Worm (Caenorhabditis elegans) whole organism, young adult: ENCODE measurements around the gene nhr-219.

Experiments
- B0261.1 ChIP-seq: sonication (generic microtip); optimal IDR thresholded peaks from 2 replicates; lab custom pipeline; 2016; ENCODE audit warnings: mild to moderate bottlenecking, missing genetic modification characterization, moderate library complexity, missing compliant biosample characterization
- C06A6.2 ChIP-seq: fragments of 200-800 bp; sonication (Bioruptor generic); conservative IDR thresholded peaks from 2 replicates; pipeline ENCODE4 v1.3.6; 2022; ENCODE audit warnings: missing genetic modification characterization, missing compliant biosample characterization
- F37B4.10 ChIP-seq: fragments of 200-800 bp; sonication (Bioruptor generic); IDR thresholded peaks from 2 replicates; pipeline ENCODE4 v1.3.6; 2022; ENCODE audit warnings: missing genetic modification characterization, missing compliant biosample characterization
- Y53F4B.3 ChIP-seq: fragments of 200-800 bp; sonication (Bioruptor generic); IDR thresholded peaks from 2 replicates; pipeline ENCODE4 v1.3.6; 2022; ENCODE audit warnings: missing genetic modification reagents, missing genetic modification characterization, missing compliant biosample characterization
- Y53G8AR.9 ChIP-seq: fragments of 200-800 bp; sonication (Bioruptor generic); conservative IDR thresholded peaks from 2 replicates; pipeline ENCODE4 v1.3.6; 2022; ENCODE audit warnings: missing genetic modification reagents, missing genetic modification characterization, missing compliant biosample characterization
- Y67H2A.10 ChIP-seq: fragments of 200-800 bp; sonication (Bioruptor generic); conservative IDR thresholded peaks from 2 replicates; pipeline ENCODE4 v1.3.6; 2022; ENCODE audit warnings: missing genetic modification reagents, missing genetic modification characterization, missing compliant biosample characterization
- ama-1 ChIP-seq, 3 experiments: fragments of 150-350 bp in 1 of 3; sonication (generic microtip) in 2 of 3; optimal IDR thresholded peaks; 2 replicates each; lab custom pipeline; 2014 to 2018; ENCODE audit warnings: missing biosample characterization in 2 of 3, missing genetic modification characterization in 2 of 3, missing genetic modification reagents in 2 of 3
- ceh-27 ChIP-seq: fragments of 200-800 bp; sonication (Bioruptor generic); optimal IDR thresholded peaks from 2 replicates; lab custom pipeline; 2018; ENCODE audit warnings: mild to moderate bottlenecking, missing genetic modification characterization, moderate library complexity, missing compliant biosample characterization
- ceh-40 ChIP-seq: fragments of 200-800 bp; sonication (Bioruptor generic); IDR thresholded peaks from 2 replicates; pipeline ENCODE4 v1.3.6; 2022; ENCODE audit warnings: missing genetic modification characterization, missing compliant biosample characterization
- ceh-58 ChIP-seq: fragments of 200-800 bp; sonication (Bioruptor generic); IDR thresholded peaks from 2 replicates; pipeline ENCODE4 v1.3.6; 2022; ENCODE audit warnings: missing genetic modification characterization, missing compliant biosample characterization
- chd-7 ChIP-seq: sonication (generic microtip); optimal IDR thresholded peaks from 2 replicates; lab custom pipeline; 2016; ENCODE audit warnings: mild to moderate bottlenecking, missing genetic modification characterization, moderate library complexity, missing compliant biosample characterization
- die-1 ChIP-seq: sonication (generic microtip); optimal IDR thresholded peaks from 2 replicates; lab custom pipeline; 2016; ENCODE audit warnings: missing genotype, mild to moderate bottlenecking, missing genetic modification characterization, missing compliant biosample characterization
- dox-1 ChIP-seq: fragments of 200-800 bp; sonication (Bioruptor generic); IDR thresholded peaks from 2 replicates; pipeline ENCODE4 v1.3.6; 2022; ENCODE audit warnings: missing genetic modification reagents, missing genetic modification characterization, missing compliant biosample characterization
- dpff-1 ChIP-seq: sonication (generic microtip); optimal IDR thresholded peaks from 2 replicates; lab custom pipeline; 2017; ENCODE audit warnings: mild to moderate bottlenecking, missing genetic modification characterization, missing compliant biosample characterization
- egl-44 ChIP-seq: fragments of 200-800 bp; sonication (Bioruptor generic); IDR thresholded peaks from 2 replicates; pipeline ENCODE4 v1.3.6; 2022; ENCODE audit warnings: missing genetic modification reagents, missing genetic modification characterization, missing compliant biosample characterization
- ekl-4 ChIP-seq: fragments of 200-800 bp; sonication (Bioruptor generic); IDR thresholded peaks from 2 replicates; pipeline ENCODE4 v1.3.6; 2022; ENCODE audit warnings: missing genetic modification reagents, missing genetic modification characterization, missing compliant biosample characterization
- ets-4 ChIP-seq: fragments of 200-800 bp; sonication (Bioruptor generic); optimal IDR thresholded peaks from 2 replicates; lab custom pipeline; 2018; ENCODE audit warnings: mild to moderate bottlenecking, missing genetic modification characterization, missing compliant biosample characterization
- gei-17 ChIP-seq: fragments of 200-800 bp; sonication (Bioruptor generic); optimal IDR thresholded peaks from 2 replicates; lab custom pipeline; 2018; ENCODE audit warnings: mild to moderate bottlenecking, missing genetic modification characterization, missing compliant biosample characterization
- hlh-12 ChIP-seq: sonication (generic microtip); optimal IDR thresholded peaks from 2 replicates; lab custom pipeline; 2016; ENCODE audit warnings: missing genetic modification characterization, missing compliant biosample characterization
- hlh-26 ChIP-seq: fragments of 200-800 bp; sonication (Bioruptor generic); conservative IDR thresholded peaks from 2 replicates; pipeline ENCODE4 v1.3.6; 2022; ENCODE audit warnings: missing genetic modification reagents, missing genetic modification characterization, missing compliant biosample characterization
- hsf-1 ChIP-seq: fragments of 200-800 bp; sonication (Bioruptor generic); IDR thresholded peaks from 2 replicates; pipeline ENCODE4 v1.3.6; 2022; ENCODE audit warnings: missing genetic modification reagents, missing genetic modification characterization, missing compliant biosample characterization
- lag-1 ChIP-seq: fragments of 200-800 bp; sonication (Bioruptor generic); IDR thresholded peaks from 2 replicates; pipeline ENCODE4 v1.3.6; 2022; ENCODE audit warnings: missing genetic modification reagents, missing genetic modification characterization, missing compliant biosample characterization
- let-607 ChIP-seq, 2 experiments: fragments of 200-800 bp in 1 of 2; sonication (Bioruptor generic) in 1 of 2; sonication (generic microtip) in 1 of 2; optimal IDR thresholded peaks; 2 replicates each; lab custom pipeline; 2016 to 2018; ENCODE audit warnings: mild to moderate bottlenecking in 2 of 2, missing compliant biosample characterization in 2 of 2, missing genetic modification characterization in 2 of 2, moderate library complexity in 2 of 2, missing genotype in 1 of 2
- lin-40 ChIP-seq: sonication (generic microtip); optimal IDR thresholded peaks from 2 replicates; lab custom pipeline; 2016; ENCODE audit warnings: missing genetic modification characterization, mild to moderate bottlenecking, missing compliant biosample characterization, missing genotype, missing genetic modification reagents
- madf-3 ChIP-seq: fragments of 200-800 bp; sonication (Bioruptor generic); IDR thresholded peaks from 2 replicates; pipeline ENCODE4 v1.3.6; 2022; ENCODE audit warnings: missing genetic modification reagents, missing genetic modification characterization, missing compliant biosample characterization
- mxl-1 ChIP-seq: sonication (generic microtip); optimal IDR thresholded peaks from 2 replicates; lab custom pipeline; 2016; ENCODE audit warnings: missing genetic modification characterization, missing compliant biosample characterization
- nfyb-1 ChIP-seq: fragments of 200-800 bp; sonication (Bioruptor generic); IDR thresholded peaks from 2 replicates; pipeline ENCODE4 v1.3.6; 2022; ENCODE audit warnings: missing genetic modification reagents, missing genetic modification characterization, missing compliant biosample characterization
- nhr-120 ChIP-seq: fragments of 200-800 bp; sonication (Bioruptor generic); IDR thresholded peaks from 2 replicates; pipeline ENCODE4 v1.3.6; 2022; ENCODE audit warnings: missing genetic modification characterization, missing compliant biosample characterization
- nhr-179 ChIP-seq: sonication (generic microtip); optimal IDR thresholded peaks from 2 replicates; lab custom pipeline; 2016; ENCODE audit warnings: mild to moderate bottlenecking, missing genetic modification characterization, missing compliant biosample characterization
- nhr-80 ChIP-seq: sonication (generic microtip); optimal IDR thresholded peaks from 2 replicates; lab custom pipeline; 2016; ENCODE audit warnings: missing genetic modification characterization, missing compliant biosample characterization
- pbrm-1 ChIP-seq: fragments of 200-800 bp; sonication (Bioruptor generic); IDR thresholded peaks from 2 replicates; pipeline ENCODE4 v1.3.6; 2022; ENCODE audit warnings: missing genetic modification reagents, missing genetic modification characterization, missing compliant biosample characterization
- pha-4 ChIP-seq: fragments of 150-350 bp; sonication (generic microtip); optimal IDR thresholded peaks from 2 replicates; lab custom pipeline; 2014; ENCODE audit warnings: missing biosample characterization, missing genetic modification reagents, missing genetic modification characterization
- rpc-1 ChIP-seq, 2 experiments: fragments of 150-350 bp in 1 of 2; sonication (generic microtip) in 1 of 2; optimal IDR thresholded peaks; 2 replicates each; lab custom pipeline; 2014 to 2018; ENCODE audit warnings: missing biosample characterization in 1 of 2, missing genetic modification characterization in 1 of 2, missing genetic modification reagents in 1 of 2, missing genotype in 1 of 2
- sdz-38 ChIP-seq: sonication (generic microtip); optimal IDR thresholded peaks from 2 replicates; lab custom pipeline; 2016; ENCODE audit warnings: missing genotype, missing genetic modification characterization, missing compliant biosample characterization
- snpc-1.3 ChIP-seq: sonication (generic microtip); optimal IDR thresholded peaks from 2 replicates; lab custom pipeline; 2017; ENCODE audit warnings: missing genetic modification characterization, mild to moderate bottlenecking, missing compliant biosample characterization, antibody characterized with exemption, moderate library complexity, missing genotype, missing genetic modification reagents; ENCODE audit not compliant: insufficient read depth
- somi-1 ChIP-seq: fragments of 200-800 bp; sonication (Bioruptor generic); optimal IDR thresholded peaks from 2 replicates; lab custom pipeline; 2018; ENCODE audit warnings: mild to moderate bottlenecking, missing genetic modification characterization, missing compliant biosample characterization
- tbx-9 ChIP-seq: sonication (generic microtip); optimal IDR thresholded peaks from 2 replicates; lab custom pipeline; 2016; ENCODE audit warnings: borderline replicate concordance, missing genetic modification characterization, inconsistent platforms, missing compliant biosample characterization
- unc-62 ChIP-seq: fragments of 150-350 bp; optimal IDR thresholded peaks from 2 replicates; lab custom pipeline; 2014; ENCODE audit warnings: missing biosample characterization, missing genetic modification reagents, missing genetic modification characterization
- ztf-25 ChIP-seq: fragments of 200-800 bp; sonication (Bioruptor generic); IDR thresholded peaks from 2 replicates; pipeline ENCODE4 v1.3.6; 2022; ENCODE audit warnings: missing genetic modification reagents, missing genetic modification characterization, missing compliant biosample characterization
- ztf-3 ChIP-seq: fragments of 200-800 bp; sonication (Bioruptor generic); optimal IDR thresholded peaks from 2 replicates; lab custom pipeline; 2018; ENCODE audit warnings: mild to moderate bottlenecking, missing genetic modification characterization, missing compliant biosample characterization
- ztf-6 ChIP-seq: fragments of 200-800 bp; sonication (Bioruptor generic); IDR thresholded peaks from 2 replicates; pipeline ENCODE4 v1.3.6; 2022; ENCODE audit warnings: missing genetic modification reagents, missing genetic modification characterization, missing compliant biosample characterization

nhr-219 gene

ce11 chrV:8938445-8938844 is 27.5 kb downstream of the nhr-219 start:
- TF ChIP-seq lin-40 (tag; lab: Kevin White, UChicago) (no peak), ama-1 (optimal IDR thresholded peaks at IDR 0.05; lab: Kevin White, UChicago) (peak; percentile 11), ama-1 (GFP tag; optimal IDR thresholded peaks at IDR 0.05; lab: Kevin White, UChicago) (no peak), Y53G8AR.9 (no peak), tbx-9 (no peak), madf-3 (0 out of 2 replicates have a peak, but pooled peaks have one; percentile 21), dox-1 (no peak)
- TF ChIP-seq, all 124 proteins: peak for 2

ce11 chrV:8937476-8938249 is 28.3 kb downstream of the nhr-219 start:
- no peak for TF ChIP-seq ztf-25 (GFP tag; lab: Robert Waterston, UW)
- peak; percentile 65 for TF ChIP-seq ama-1 (optimal IDR thresholded peaks at IDR 0.05; lab: Kevin White, UChicago)
- no peak for TF ChIP-seq ama-1 (GFP tag; optimal IDR thresholded peaks at IDR 0.05; lab: Kevin White, UChicago)
- TF ChIP-seq rpc-1 (optimal IDR thresholded peaks at IDR 0.05; lab: Kevin White, UChicago), result no peak
- TF ChIP-seq rpc-1 (tag; optimal IDR thresholded peaks at IDR 0.05; lab: Kevin White, UChicago), result no peak
- TF ChIP-seq pbrm-1 (GFP tag; lab: Robert Waterston, UW), result 0 out of 2 replicates have a peak, but pooled peaks have one; percentile 9

ce11 chrV:8936791-8937475 is 29.1 kb downstream of the nhr-219 start:
- TF ChIP-seq nfyb-1 (GFP tag; lab: Robert Waterston, UW) (0 out of 2 replicates have a peak, but pooled peaks have one; percentile 16), nhr-120 (GFP tag; lab: Robert Waterston, UW) (no peak), hlh-12 (tag; lab: Kevin White, UChicago) (no peak), ztf-25 (GFP tag; lab: Robert Waterston, UW) (no peak), dpff-1 (tag; lab: Kevin White, UChicago) (no peak), hlh-26 (GFP tag; lab: Robert Waterston, UW) (no peak), pha-4 (no peak), lag-1 (GFP tag; lab: Robert Waterston, UW) (no peak), F37B4.10 (no peak), rpc-1 (optimal IDR thresholded peaks at IDR 0.05; lab: Kevin White, UChicago) (no peak), rpc-1 (tag; optimal IDR thresholded peaks at IDR 0.05; lab: Kevin White, UChicago) (no peak), nhr-179 (tag; lab: Kevin White, UChicago) (no peak), die-1 (no peak), dox-1 (no peak), ets-4 (no peak), ceh-58 (GFP tag; lab: Robert Waterston, UW) (no peak), ekl-4 (GFP tag; lab: Robert Waterston, UW) (no peak), ceh-40 (0 out of 2 replicates have a peak, but pooled peaks have one; percentile 31), somi-1 (GFP tag; lab: Kevin White, UChicago) (no peak), ztf-3 (no peak), unc-62 (no peak), chd-7 (no peak), pbrm-1 (GFP tag; lab: Robert Waterston, UW) (0 out of 2 replicates have a peak, but pooled peaks have one; percentile 28), ceh-27 (GFP tag; lab: Kevin White, UChicago) (no peak), hsf-1 (GFP tag; lab: Robert Waterston, UW) (0 out of 2 replicates have a peak, but pooled peaks have one; percentile 61), sdz-38 (no peak), ztf-6 (no peak), gei-17 (GFP tag; lab: Kevin White, UChicago) (no peak), nhr-80 (peak; percentile 29), C06A6.2 (GFP tag; lab: Robert Waterston, UW) (no peak), let-607 (tag; optimal IDR thresholded peaks at IDR 0.05; lab: Kevin White, UChicago) (no peak), Y67H2A.10 (GFP tag; lab: Robert Waterston, UW) (no peak), B0261.1 (no peak), mxl-1 (tag; lab: Kevin White, UChicago) (no peak), egl-44 (GFP tag; lab: Robert Waterston, UW) (no peak), Y53F4B.3 (GFP tag; lab: Robert Waterston, UW) (no peak), snpc-1.3 (no peak)
